Fruit fly (Drosophila melanogaster) whole organism, embryonic: Measurements from ENCODE around the gene Dlip2.

ENCODE experiments used
- Bteb2 ChIP-seq: fragments of 200-800 bp; sonication (Bioruptor generic); optimal IDR thresholded peaks from 2 replicates; lab custom pipeline; 2016; ENCODE audit warnings: missing biosample characterization, missing genetic modification characterization
- CG10366 ChIP-seq: fragments of 200-800 bp; sonication (Bioruptor generic); IDR thresholded peaks from 2 replicates; pipeline ENCODE4 v1.3.6; 2022; ENCODE audit warnings: missing biosample characterization, missing genetic modification characterization
- CG10654 ChIP-seq: fragments of 200-800 bp; sonication (Bioruptor generic); optimal IDR thresholded peaks from 2 replicates; lab custom pipeline; 2016; ENCODE audit warnings: missing biosample characterization, missing genetic modification characterization
- CG10959 ChIP-seq: fragments of 200-800 bp; sonication (Bioruptor generic); IDR thresholded peaks from 2 replicates; pipeline ENCODE4 v1.3.6; 2022; ENCODE audit warnings: missing biosample characterization, missing genetic modification characterization
- CG11085 ChIP-seq: fragments of 200-800 bp; sonication (Bioruptor generic); IDR thresholded peaks from 2 replicates; pipeline ENCODE4 v1.3.6; 2022; ENCODE audit warnings: missing biosample characterization, missing genetic modification characterization
- CG11247 ChIP-seq: fragments of 200-800 bp; sonication (Bioruptor generic); IDR thresholded peaks from 2 replicates; pipeline ENCODE4 v1.3.6; 2022; ENCODE audit warnings: missing biosample characterization, missing genetic modification characterization
- CG12071 ChIP-seq: fragments of 200-800 bp; sonication (Bioruptor generic); optimal IDR thresholded peaks from 3 replicates; lab custom pipeline; 2018; ENCODE audit warnings: missing biosample characterization, mild to moderate bottlenecking, missing genetic modification characterization
- CG12391 ChIP-seq: fragments of 200-800 bp; sonication (Bioruptor generic); optimal IDR thresholded peaks from 3 replicates; lab custom pipeline; 2018; ENCODE audit warnings: missing biosample characterization, mild to moderate bottlenecking, missing genetic modification characterization, moderate library complexity
- CG13296 ChIP-seq: fragments of 200-800 bp; sonication (Bioruptor generic); optimal IDR thresholded peaks from 3 replicates; lab custom pipeline; 2018; ENCODE audit warnings: missing biosample characterization, mild to moderate bottlenecking, missing genetic modification characterization
- CG14050 ChIP-seq: fragments of 200-800 bp; sonication (Bioruptor generic); IDR thresholded peaks from 3 replicates; pipeline ENCODE4 v1.3.6; 2022; ENCODE audit warnings: missing biosample characterization, missing genetic modification characterization
- CG1529 ChIP-seq: fragments of 200-800 bp; sonication (Bioruptor generic); optimal IDR thresholded peaks from 3 replicates; lab custom pipeline; 2018; ENCODE audit warnings: missing biosample characterization, missing genetic modification characterization
- CG1602 ChIP-seq: fragments of 200-800 bp; sonication (Bioruptor generic); optimal IDR thresholded peaks from 3 replicates; lab custom pipeline; 2016; ENCODE audit warnings: missing biosample characterization, missing genetic modification characterization
- CG16813 ChIP-seq: fragments of 200-800 bp; sonication (Bioruptor generic); IDR thresholded peaks from 3 replicates; pipeline ENCODE4 v1.3.6; 2022; ENCODE audit warnings: missing biosample characterization, missing genetic modification characterization; ENCODE audit not compliant: partially characterized antibody
- CG17361 ChIP-seq: fragments of 200-800 bp; sonication (Bioruptor generic); IDR thresholded peaks from 3 replicates; pipeline ENCODE4 v1.3.6; 2022; ENCODE audit warnings: missing biosample characterization, missing genetic modification characterization
- CG17912 ChIP-seq: fragments of 200-800 bp; sonication (Bioruptor generic); optimal IDR thresholded peaks from 2 replicates; lab custom pipeline; 2018; ENCODE audit warnings: missing biosample characterization, mild to moderate bottlenecking, missing genetic modification characterization
- CG1832 ChIP-seq: fragments of 200-800 bp; sonication (Bioruptor generic); optimal IDR thresholded peaks from 2 replicates; lab custom pipeline; 2017; ENCODE audit warnings: missing biosample characterization, mild to moderate bottlenecking, missing genetic modification characterization, inconsistent platforms
- CG31224 ChIP-seq: fragments of 200-800 bp; sonication (Bioruptor generic); IDR thresholded peaks from 2 replicates; pipeline ENCODE4 v1.3.6; 2022; ENCODE audit warnings: missing biosample characterization, missing genetic modification characterization
- CG34224 ChIP-seq: fragments of 200-800 bp; sonication (Bioruptor generic); IDR thresholded peaks from 3 replicates; pipeline ENCODE4 v1.3.6; 2022; ENCODE audit warnings: missing biosample characterization, missing genetic modification characterization; ENCODE audit not compliant: partially characterized antibody
- CG42726 ChIP-seq: fragments of 200-800 bp; sonication (Bioruptor generic); IDR thresholded peaks from 2 replicates; pipeline ENCODE4 v1.3.6; 2022; ENCODE audit warnings: missing biosample characterization, missing genetic modification characterization; ENCODE audit not compliant: partially characterized antibody
- CG5245 ChIP-seq: fragments of 200-800 bp; sonication (Bioruptor generic); optimal IDR thresholded peaks from 3 replicates; lab custom pipeline; 2016; ENCODE audit warnings: missing biosample characterization, missing genetic modification characterization
- CG7556 ChIP-seq: fragments of 200-800 bp; sonication (Bioruptor generic); optimal IDR thresholded peaks from 2 replicates; lab custom pipeline; 2017; ENCODE audit warnings: missing biosample characterization, mild to moderate bottlenecking, missing genetic modification characterization
- CG8089 ChIP-seq: fragments of 200-800 bp; sonication (Bioruptor generic); optimal IDR thresholded peaks from 3 replicates; lab custom pipeline; 2016; ENCODE audit warnings: missing biosample characterization, missing genetic modification characterization
- CG8924 ChIP-seq: fragments of 200-800 bp; optimal IDR thresholded peaks from 3 replicates; lab custom pipeline; 2019; ENCODE audit warnings: missing biosample characterization, mild to moderate bottlenecking, missing genetic modification characterization, moderate library complexity
- CG9609 ChIP-seq: fragments of 200-800 bp; sonication (Bioruptor generic); optimal IDR thresholded peaks from 3 replicates; lab custom pipeline; 2016; ENCODE audit warnings: missing biosample characterization, missing genetic modification characterization
- Chrac-16 ChIP-seq: fragments of 200-800 bp; sonication (Bioruptor generic); optimal IDR thresholded peaks from 3 replicates; lab custom pipeline; 2016; ENCODE audit warnings: missing biosample characterization, missing genetic modification characterization
- CrebB ChIP-seq: fragments of 200-800 bp; sonication (Bioruptor generic); optimal IDR thresholded peaks from 3 replicates; lab custom pipeline; 2018; ENCODE audit warnings: missing biosample characterization, mild to moderate bottlenecking, missing genetic modification characterization
- D19A ChIP-seq: fragments of 200-800 bp; optimal IDR thresholded peaks from 3 replicates; lab custom pipeline; 2019; ENCODE audit warnings: missing biosample characterization, mild to moderate bottlenecking, missing genetic modification characterization, moderate library complexity
- Drgx ChIP-seq: fragments of 200-800 bp; sonication (Bioruptor generic); IDR thresholded peaks from 2 replicates; pipeline ENCODE4 v1.3.6; 2022; ENCODE audit warnings: missing biosample characterization, missing genetic modification characterization
- H15 ChIP-seq: fragments of 200-800 bp; sonication (Bioruptor generic); IDR thresholded peaks from 3 replicates; pipeline ENCODE4 v1.3.6; 2022; ENCODE audit warnings: missing biosample characterization, missing genetic modification characterization
- Hr78 ChIP-seq, 2 experiments: fragments of 200-800 bp in 1 of 2; fragments of >200 bp in 1 of 2; sonication (Bioruptor generic) in 1 of 2; optimal IDR thresholded peaks; 2 replicates each; lab custom pipeline; 2017 to 2019; ENCODE audit warnings: missing biosample characterization in 2 of 2, missing genetic modification characterization in 2 of 2, mild to moderate bottlenecking in 1 of 2, moderate library complexity in 1 of 2
- aop ChIP-seq: fragments of 200-800 bp; sonication (Bioruptor generic); IDR thresholded peaks from 2 replicates; pipeline ENCODE4 v1.3.6; 2022; ENCODE audit warnings: missing biosample characterization, missing genetic modification characterization
- ash1 ChIP-seq: fragments of 200-800 bp; sonication (Bioruptor generic); optimal IDR thresholded peaks from 2 replicates; lab custom pipeline; 2018; ENCODE audit warnings: missing biosample characterization, mild to moderate bottlenecking, missing genetic modification characterization
- bigmax ChIP-seq: fragments of 200-800 bp; sonication (Bioruptor generic); optimal IDR thresholded peaks from 2 replicates; lab custom pipeline; 2018; ENCODE audit warnings: missing biosample characterization, mild to moderate bottlenecking, missing genetic modification characterization
- ci ChIP-seq: fragments of 200-800 bp; sonication (Bioruptor generic); IDR thresholded peaks from 3 replicates; pipeline ENCODE4 v1.3.6; 2022; ENCODE audit warnings: missing biosample characterization, missing genetic modification characterization
- dati ChIP-seq: fragments of 200-800 bp; sonication (Bioruptor generic); IDR thresholded peaks from 2 replicates; pipeline ENCODE4 v1.3.6; 2022; ENCODE audit warnings: missing biosample characterization, missing genetic modification characterization
- dimm ChIP-seq: fragments of 200-800 bp; sonication (Bioruptor generic); IDR thresholded peaks from 2 replicates; pipeline ENCODE4 v1.3.6; 2022; ENCODE audit warnings: missing biosample characterization, missing genetic modification characterization
- dpn ChIP-seq, 2 experiments: fragments of 200-800 bp; sonication (Bioruptor generic); optimal IDR thresholded peaks; 3 replicates each; lab custom pipeline; 2016; ENCODE audit warnings: missing biosample characterization in 2 of 2, missing genetic modification characterization in 2 of 2
- her ChIP-seq: fragments of 200-800 bp; sonication (Bioruptor generic); optimal IDR thresholded peaks from 2 replicates; lab custom pipeline; 2016; ENCODE audit warnings: missing biosample characterization, missing genetic modification characterization
- jing ChIP-seq: fragments of 200-800 bp; sonication (Bioruptor generic); optimal IDR thresholded peaks from 2 replicates; lab custom pipeline; 2018; ENCODE audit warnings: missing biosample characterization, mild to moderate bottlenecking, missing genetic modification characterization
- jumu ChIP-seq: fragments of 200-800 bp; sonication (Bioruptor generic); optimal IDR thresholded peaks from 3 replicates; lab custom pipeline; 2016; ENCODE audit warnings: missing biosample characterization, missing genetic modification characterization
- phol ChIP-seq: fragments of 200-800 bp; sonication (Bioruptor generic); optimal IDR thresholded peaks from 3 replicates; lab custom pipeline; 2018; ENCODE audit warnings: missing biosample characterization, mild to moderate bottlenecking, missing genetic modification characterization, moderate library complexity
- pzg ChIP-seq: fragments of 200-800 bp; sonication (Bioruptor generic); optimal IDR thresholded peaks from 3 replicates; lab custom pipeline; 2018; ENCODE audit warnings: missing biosample characterization, mild to moderate bottlenecking, missing genetic modification characterization, moderate library complexity
- ranshi ChIP-seq: fragments of 200-800 bp; sonication (Bioruptor generic); IDR thresholded peaks from 2 replicates; pipeline ENCODE4 v1.3.6; 2022; ENCODE audit warnings: missing biosample characterization, missing genetic modification characterization
- sens-2 ChIP-seq: fragments of 200-800 bp; sonication (Bioruptor generic); IDR thresholded peaks from 2 replicates; pipeline ENCODE4 v1.3.6; 2022; ENCODE audit warnings: missing biosample characterization, missing genetic modification characterization
- tio ChIP-seq: fragments of 200-800 bp; sonication (Bioruptor generic); optimal IDR thresholded peaks from 2 replicates; lab custom pipeline; 2017; ENCODE audit warnings: missing biosample characterization, missing genetic modification characterization, inconsistent platforms
- tx ChIP-seq: fragments of 200-800 bp; sonication (Bioruptor generic); optimal IDR thresholded peaks from 2 replicates; lab custom pipeline; 2016; ENCODE audit warnings: missing biosample characterization, missing genetic modification characterization
- vfl ChIP-seq: fragments of 200-800 bp; sonication (Bioruptor generic); optimal IDR thresholded peaks from 2 replicates; lab custom pipeline; 2016; ENCODE audit warnings: missing biosample characterization, missing genetic modification characterization
- zen2 ChIP-seq: fragments of 200-800 bp; sonication (Bioruptor generic); IDR thresholded peaks from 3 replicates; pipeline ENCODE4 v1.3.6; 2022; ENCODE audit warnings: missing biosample characterization, missing genetic modification characterization; ENCODE audit not compliant: partially characterized antibody

The Dlip2 gene

dm6 chr3R:4658991-4659933, 13.8 kb upstream of the Dlip2 start, which contains the start of gene smash (continued):
- TF ChIP-seq ash1 = peak; percentile 89
- TF ChIP-seq CG11085 (GFP tag; lab: Robert Waterston, UW) = peak; percentile 40; the same call in 1 of the 2 replicates
- no peak for TF ChIP-seq bigmax
- TF ChIP-seq tio (GFP tag; lab: Kevin White, UChicago) = no peak
- peak; percentile 65 for TF ChIP-seq her (GFP tag; lab: Kevin White, UChicago)
- TF ChIP-seq CG12071 (GFP tag; lab: Kevin White, UChicago) = no peak
- no peak; the same call in 2 of the 3 replicates for TF ChIP-seq CG17361 (GFP tag; lab: Robert Waterston, UW)
- peak; percentile 4 for TF ChIP-seq CG12391 (tag; lab: Kevin White, UChicago)
- TF ChIP-seq ci = peak; percentile 85; the same call in 2 of the 3 replicates
- TF ChIP-seq CG17912 (GFP tag; lab: Kevin White, UChicago) = peak; percentile 25
- TF ChIP-seq CrebB (tag; lab: Kevin White, UChicago) = peak; percentile 37
- TF ChIP-seq Chrac-16 (GFP tag; lab: Kevin White, UChicago) = no peak
- peak; percentile 22 for TF ChIP-seq CG7556 (GFP tag; lab: Kevin White, UChicago)
- TF ChIP-seq ranshi (GFP tag; lab: Robert Waterston, UW) = no peak
- TF ChIP-seq sens-2 (GFP tag; lab: Robert Waterston, UW) = peak; percentile 48
- TF ChIP-seq CG8924 (tag; lab: Kevin White, UChicago) = peak; percentile 40
- peak; percentile 6 for TF ChIP-seq CG8089 (GFP tag; lab: Kevin White, UChicago)
- no peak for TF ChIP-seq CG16813 (GFP tag; lab: Robert Waterston, UW)
- peak; percentile 9; the same call in 1 of the 2 replicates for TF ChIP-seq dati (GFP tag; lab: Robert Waterston, UW)
- no peak for TF ChIP-seq H15 (GFP tag; lab: Robert Waterston, UW)
- peak; percentile 48; the same call in 1 of the 2 replicates for TF ChIP-seq Drgx (GFP tag; lab: Robert Waterston, UW)
- 0 out of 2 replicates have a peak, but pooled peaks have one; percentile 9 for TF ChIP-seq CG10366 (GFP tag; lab: Robert Waterston, UW)
- 0 out of 2 replicates have a peak, but pooled peaks have one; percentile 16 for TF ChIP-seq aop (GFP tag; lab: Robert Waterston, UW)
- TF ChIP-seq CG13296 (GFP tag; lab: Kevin White, UChicago) = no peak
- TF ChIP-seq CG9609 (GFP tag; lab: Kevin White, UChicago) = no peak
- peak; percentile 41; the same call in 2 of the 3 replicates for TF ChIP-seq CG14050
- TF ChIP-seq D19A = no peak
- peak; percentile 90 for TF ChIP-seq pzg (GFP tag; lab: Kevin White, UChicago)
- no peak for TF ChIP-seq CG1832 (GFP tag; lab: Kevin White, UChicago)
- peak; percentile 68 for TF ChIP-seq vfl (GFP tag; lab: Kevin White, UChicago)
- no peak for TF ChIP-seq CG10959
- TF ChIP-seq Bteb2 = no peak
- TF ChIP-seq jumu (GFP tag; lab: Kevin White, UChicago) = peak; percentile 22
- no peak for TF ChIP-seq Hr78 (GFP tag; optimal IDR thresholded peaks at IDR 0.05; lab: Kevin White, UChicago)
- peak; percentile 49; the same call in 1 of the 3 replicates for TF ChIP-seq zen2 (GFP tag; lab: Robert Waterston, UW)
- TF ChIP-seq phol (tag; lab: Kevin White, UChicago) = peak; percentile 38
- TF ChIP-seq CG31224 (GFP tag; lab: Robert Waterston, UW) = peak; percentile 27; the same call in 1 of the 2 replicates
- no peak for TF ChIP-seq dimm
- TF ChIP-seq CG11247 (GFP tag; lab: Robert Waterston, UW) = peak; percentile 22; the same call in 1 of the 2 replicates
- no peak for TF ChIP-seq CG5245
- TF ChIP-seq CG1602 = no peak
- no peak for TF ChIP-seq CG1529
- peak; percentile 33; the same call in 1 of the 3 replicates for TF ChIP-seq CG34224 (GFP tag; lab: Robert Waterston, UW)
- no peak for TF ChIP-seq CG10654 (GFP tag; lab: Kevin White, UChicago)
- TF ChIP-seq dpn (GFP tag; optimal IDR thresholded peaks at IDR 0.05; lab: Kevin White, UChicago) = no peak
- peak; percentile 88 for TF ChIP-seq CG42726 (GFP tag; lab: Robert Waterston, UW)
- TF ChIP-seq tx = no peak
- no peak for TF ChIP-seq jing (GFP tag; lab: Kevin White, UChicago)
